Worm (Caenorhabditis elegans) whole organism, mixed stage, embryonic: Measurements from ENCODE around the gene R05H11.1.

Source experiments
- ceh-43 ChIP-seq: fragments of 200-800 bp; sonication (Bioruptor generic); optimal IDR thresholded peaks from 2 replicates; lab custom pipeline; 2018; ENCODE audit warnings: mild to moderate bottlenecking, missing genetic modification characterization, moderate library complexity, missing compliant biosample characterization
- elt-1 ChIP-seq: sonication (generic microtip); optimal IDR thresholded peaks from 2 replicates; lab custom pipeline; 2017; ENCODE audit warnings: missing genetic modification characterization, mild to moderate bottlenecking, missing compliant biosample characterization, antibody characterized with exemption, moderate library complexity, borderline replicate concordance; ENCODE audit not compliant: insufficient read depth
- lsy-2 ChIP-seq: fragments of 150-350 bp; optimal IDR thresholded peaks from 2 replicates; lab custom pipeline; 2014; ENCODE audit warnings: missing biosample characterization, missing genetic modification characterization
- nhr-237 ChIP-seq: fragments of 150-350 bp; optimal IDR thresholded peaks from 2 replicates; lab custom pipeline; 2014; ENCODE audit warnings: missing biosample characterization, missing genetic modification characterization
- nhr-28 ChIP-seq: fragments of 150-350 bp; optimal IDR thresholded peaks from 2 replicates; lab custom pipeline; 2014; ENCODE audit warnings: missing biosample characterization, missing genetic modification characterization
- nhr-76 ChIP-seq: sonication (generic microtip); optimal IDR thresholded peaks from 2 replicates; lab custom pipeline; 2017; ENCODE audit warnings: missing biosample characterization, missing genetic modification characterization
- pha-4 ChIP-seq: fragments of 150-350 bp; optimal IDR thresholded peaks from 2 replicates; lab custom pipeline; 2018; ENCODE audit warnings: missing biosample characterization, missing genetic modification reagents, missing genetic modification characterization
- snpc-4 ChIP-seq: fragments of 150-350 bp; optimal IDR thresholded peaks from 2 replicates; lab custom pipeline; 2014; ENCODE audit warnings: missing biosample characterization, missing genetic modification characterization
- tbx-8 ChIP-seq: fragments of 200-800 bp; sonication (Bioruptor generic); optimal IDR thresholded peaks from 2 replicates; lab custom pipeline; 2018; ENCODE audit warnings: mild to moderate bottlenecking, missing genetic modification characterization, moderate library complexity, missing compliant biosample characterization

ce11 chrIII:6805397-6805796, 10.0 kb downstream of the R05H11.1 start:
- TF ChIP-seq snpc-4, result no peak
- TF ChIP-seq pha-4 (tag; lab: Kevin White, UChicago), result no peak
- TF ChIP-seq nhr-76 (tag; lab: Kevin White, UChicago), result no peak
- TF ChIP-seq nhr-237 (tag; lab: Kevin White, UChicago), result no peak
- no peak for TF ChIP-seq nhr-28 (tag; lab: Kevin White, UChicago)
- no peak for TF ChIP-seq lsy-2
- no peak for TF ChIP-seq elt-1
- TF ChIP-seq ceh-43 (GFP tag; lab: Kevin White, UChicago), result peak; percentile 33
- peak; percentile 29 for TF ChIP-seq tbx-8
